Fruit fly (Drosophila melanogaster) whole organism, pupa: ENCODE results near the gene CG7560.

Experiments used
- CG14655 ChIP-seq: fragments of 200-800 bp; sonication (Bioruptor generic); optimal IDR thresholded peaks from 3 replicates; lab custom pipeline; 2017; ENCODE audit warnings: mild to moderate bottlenecking, missing biosample characterization, missing genetic modification reagents, missing genetic modification characterization
- EcR ChIP-seq: fragments of 200-800 bp; sonication (Bioruptor generic); optimal IDR thresholded peaks from 3 replicates; lab custom pipeline; 2019; ENCODE audit warnings: missing biosample characterization, missing genetic modification characterization, mild to moderate bottlenecking, moderate library complexity, missing genetic modification reagents

DNA sequence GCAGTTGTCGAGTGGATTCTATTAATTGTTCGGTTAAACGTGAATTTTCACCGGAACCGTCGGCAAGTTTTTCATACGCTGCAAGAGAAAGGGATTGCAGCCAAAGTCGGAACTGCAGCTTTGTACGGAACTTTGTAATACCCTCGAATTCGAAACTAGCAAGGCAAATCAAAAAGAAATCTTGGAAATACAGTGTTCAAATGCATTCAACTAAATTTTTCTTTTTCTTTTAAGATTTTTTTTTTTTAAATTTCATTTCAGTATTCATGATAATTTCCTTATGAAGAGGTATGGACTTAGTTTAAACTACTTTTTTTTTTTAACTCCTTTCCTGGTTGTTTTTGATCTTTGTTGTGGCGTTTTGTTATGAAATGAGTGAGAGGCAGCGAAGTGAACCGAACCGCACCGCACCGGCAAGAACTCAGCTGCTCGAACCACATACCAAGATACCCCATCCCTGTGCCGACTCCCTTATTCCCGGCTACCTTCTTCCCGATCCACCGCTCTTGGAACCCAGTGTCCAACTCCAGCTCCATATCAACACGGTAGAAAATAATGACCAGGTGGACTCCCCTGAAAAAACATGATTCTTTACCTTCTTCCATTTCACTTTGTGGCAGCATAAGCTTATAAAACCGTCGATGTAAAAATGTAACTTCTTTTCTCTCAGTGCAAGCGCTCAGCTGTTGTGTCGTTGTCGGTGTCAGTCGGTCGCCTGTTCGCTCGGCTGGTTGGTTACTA, 45.1 kb upstream of the CG7560 start:
- TF ChIP-seq EcR (GFP tag; lab: Kevin White, UChicago) (peak; percentile 66), CG14655 (GFP tag; lab: Kevin White, UChicago) (peak; percentile 79)
